Worm (Caenorhabditis elegans): ENCODE measurements around the gene K07C5.13.

The K07C5.13 gene

ce11 chrV:10361830-10362397 is 20.1 kb downstream of the K07C5.13 start, which contains the start of gene cash-1 (continued):
- TF ChIP-seq mes-4 (tag; optimal IDR thresholded peaks at IDR 0.05), result no peak
- TF ChIP-seq akir-1 (GFP tag; optimal IDR thresholded peaks at IDR 0.05), result no peak
- TF ChIP-seq egrh-3 (GFP tag; IDR thresholded peaks at IDR 0.05), result no peak
- TF ChIP-seq pbrm-1 (GFP tag; IDR thresholded peaks at IDR 0.05), result peak; percentile 37; the same call in 1 of the 2 replicates
- no peak for TF ChIP-seq Y53F4B.3 (GFP tag; IDR thresholded peaks at IDR 0.05)
- TF ChIP-seq ceh-91 (GFP tag; IDR thresholded peaks at IDR 0.05), result peak; percentile 66
- TF ChIP-seq lin-35 (GFP tag; optimal IDR thresholded peaks at IDR 0.05), result peak in 1 of 3 experiments; percentile 42
- TF ChIP-seq him-1 (tag; optimal IDR thresholded peaks at IDR 0.05), result no peak
- no peak for TF ChIP-seq nhr-27 (tag; optimal IDR thresholded peaks at IDR 0.05)
- TF ChIP-seq lsl-1 (GFP tag; optimal IDR thresholded peaks at IDR 0.05), result peak; percentile 69
- peak; percentile 68 for TF ChIP-seq D2030.7 (GFP tag; IDR thresholded peaks at IDR 0.05)
- TF ChIP-seq ceh-40 (GFP tag; IDR thresholded peaks at IDR 0.05), result no peak
- TF ChIP-seq attf-6 (GFP tag; IDR thresholded peaks at IDR 0.05), result peak; percentile 38; the same call in 1 of the 2 replicates
- no peak for TF ChIP-seq dpff-1 (tag; optimal IDR thresholded peaks at IDR 0.05)
- peak; percentile 88 for TF ChIP-seq dox-1 (GFP tag; IDR thresholded peaks at IDR 0.05)
- TF ChIP-seq ekl-4 (GFP tag; IDR thresholded peaks at IDR 0.05), result peak; percentile 51; the same call in 1 of the 2 replicates
- no peak for TF ChIP-seq chd-7 (tag; optimal IDR thresholded peaks at IDR 0.05)
- 0 out of 2 replicates have a peak, but pooled peaks have one; percentile 55 for TF ChIP-seq let-526 (GFP tag; IDR thresholded peaks at IDR 0.05)
- TF ChIP-seq ztf-25 (GFP tag; IDR thresholded peaks at IDR 0.05), result 0 out of 2 replicates have a peak, but pooled peaks have one; percentile 36
- TF ChIP-seq nhr-80 (tag; optimal IDR thresholded peaks at IDR 0.05), result peak; percentile 88
- TF ChIP-seq ceh-27 (GFP tag; optimal IDR thresholded peaks at IDR 0.05), result peak; percentile 50
- TF ChIP-seq C06A6.2 (GFP tag; conservative IDR thresholded peaks at IDR 0.05), result no peak
- TF ChIP-seq tbp1 (GFP tag; optimal IDR thresholded peaks at IDR 0.05), result peak; percentile 53
- TF ChIP-seq mxl-1 (tag; optimal IDR thresholded peaks at IDR 0.05), result no peak
- peak; percentile 8 for TF ChIP-seq pha-4 (tag; optimal IDR thresholded peaks at IDR 0.05)
- TF ChIP-seq attf-3 (GFP tag; conservative IDR thresholded peaks at IDR 0.05), result no peak
- TF ChIP-seq lir-1 (GFP tag; conservative IDR thresholded peaks at IDR 0.05), result no peak
- TF ChIP-seq snpc-4 (GFP tag; optimal IDR thresholded peaks at IDR 0.05), result no peak
- TF ChIP-seq snpc-4 (tag; optimal IDR thresholded peaks at IDR 0.05), result peak in 3 of 4 experiments; percentile 43 to 64 (median 52)
- TF ChIP-seq madf-10 (tag; optimal IDR thresholded peaks at IDR 0.05), result peak; percentile 17
- no peak for TF ChIP-seq C17E4.6 (GFP tag; IDR thresholded peaks at IDR 0.05)
- TF ChIP-seq madf-6 (GFP tag; IDR thresholded peaks at IDR 0.05), result peak; percentile 85
- TF ChIP-seq dpl-1 (GFP tag; optimal IDR thresholded peaks at IDR 0.05), result peak; percentile 68
- peak; percentile 43 for TF ChIP-seq xnd-1 (tag; optimal IDR thresholded peaks at IDR 0.05)
- TF ChIP-seq F49E8.2 (tag; optimal IDR thresholded peaks at IDR 0.05; ENCODE audit: insufficient read depth), result peak; percentile 51
- no peak for TF ChIP-seq cebp-2 (GFP tag; IDR thresholded peaks at IDR 0.05)
- TF ChIP-seq K12H6.12 (tag; optimal IDR thresholded peaks at IDR 0.05), result peak; percentile 36
- TF ChIP-seq B0035.1 (tag; optimal IDR thresholded peaks at IDR 0.05), result no peak
- peak; percentile 41; the same call in 1 of the 2 replicates for TF ChIP-seq nfyb-1 (GFP tag; IDR thresholded peaks at IDR 0.05)
- TF ChIP-seq madf-3 (GFP tag; IDR thresholded peaks at IDR 0.05), result peak; percentile 99
- TF ChIP-seq repo-1 (tag; optimal IDR thresholded peaks at IDR 0.05), result no peak
- TF ChIP-seq zfh-2 (GFP tag; conservative IDR thresholded peaks at IDR 0.05), result no peak
- TF ChIP-seq gei-17 (GFP tag; optimal IDR thresholded peaks at IDR 0.05), result no peak
- no peak for TF ChIP-seq rpc-1 (optimal IDR thresholded peaks at IDR 0.05)
- no peak for TF ChIP-seq rpc-1 (tag; optimal IDR thresholded peaks at IDR 0.05)
- TF ChIP-seq F33H1.4 (GFP tag; IDR thresholded peaks at IDR 0.05), result peak; percentile 54
- peak; percentile 83 for TF ChIP-seq lin-54 (GFP tag; optimal IDR thresholded peaks at IDR 0.05)
- TF ChIP-seq ceh-79 (tag; optimal IDR thresholded peaks at IDR 0.05), result no peak
- TF ChIP-seq rcor-1 (GFP tag; IDR thresholded peaks at IDR 0.05), result 0 out of 2 replicates have a peak, but pooled peaks have one; percentile 37

Data from whole organism, young adult.